Worm (Caenorhabditis elegans) whole organism, L4 larva: ENCODE results near the gene Y4C6B.3.
A peak's percentile ranks its signal among the peaks of the same experiment; 100 is the strongest.

Experiments used
- F10B5.3 ChIP-seq: sonication (generic microtip); optimal IDR thresholded peaks from 2 replicates; lab custom pipeline; 2016; ENCODE audit warnings: mild to moderate bottlenecking, missing genetic modification characterization, missing compliant biosample characterization
- F37D6.2 ChIP-seq: sonication (generic microtip); optimal IDR thresholded peaks from 2 replicates; lab custom pipeline; 2016; ENCODE audit warnings: mild to moderate bottlenecking, missing genetic modification characterization, missing compliant biosample characterization
- F44E2.7 ChIP-seq: fragments of 200-800 bp; sonication (Bioruptor generic); IDR thresholded peaks from 2 replicates; pipeline ENCODE4 v2.1.2; 2022; ENCODE audit warnings: missing genetic modification characterization, missing compliant biosample characterization
- T20F7.1 ChIP-seq: fragments of 200-800 bp; sonication (Bioruptor generic); optimal IDR thresholded peaks from 2 replicates; lab custom pipeline; 2018; ENCODE audit warnings: mild to moderate bottlenecking, missing genetic modification characterization, missing compliant biosample characterization
- T26A8.4 ChIP-seq: fragments of 200-800 bp; sonication (Bioruptor generic); IDR thresholded peaks from 2 replicates; pipeline ENCODE4 v1.3.6; 2022; ENCODE audit warnings: missing genetic modification characterization, missing compliant biosample characterization
- ZK546.5 ChIP-seq, 2 experiments: sonication (generic microtip); optimal IDR thresholded peaks; 2 replicates each; lab custom pipeline; 2017; ENCODE audit warnings: missing biosample characterization in 2 of 2, missing genetic modification characterization in 2 of 2
- aha-1 ChIP-seq: fragments of 150-350 bp; peaks from one replicate; lab custom pipeline; 2014; ENCODE audit warnings: missing biosample characterization, missing genetic modification characterization
- aly-2 ChIP-seq: sonication (generic microtip); optimal IDR thresholded peaks from 2 replicates; lab custom pipeline; 2018; ENCODE audit warnings: missing biosample characterization, missing genetic modification characterization
- ama-1 ChIP-seq: fragments of 150-350 bp; optimal IDR thresholded peaks from 2 replicates; lab custom pipeline; 2014; ENCODE audit warnings: inconsistent platforms, mixed read lengths
- attf-4 ChIP-seq: sonication (generic microtip); optimal IDR thresholded peaks from 3 replicates; lab custom pipeline; 2017; ENCODE audit warnings: missing biosample characterization, missing genetic modification characterization
- ceh-62 ChIP-seq: sonication (generic microtip); optimal IDR thresholded peaks from 2 replicates; lab custom pipeline; 2017; ENCODE audit warnings: missing biosample characterization, missing genetic modification characterization
- ces-1 ChIP-seq: fragments of 150-350 bp; sonication (generic microtip); optimal IDR thresholded peaks from 4 replicates; lab custom pipeline; 2014; ENCODE audit warnings: missing biosample characterization, missing genetic modification reagents, missing genetic modification characterization
- daf-12 ChIP-seq: fragments of 150-350 bp; optimal IDR thresholded peaks from 2 replicates; lab custom pipeline; 2014; ENCODE audit warnings: missing biosample characterization, missing genetic modification reagents, missing genetic modification characterization
- daf-16 ChIP-seq, 3 experiments: sonication (generic microtip); optimal IDR thresholded peaks; 2 replicates each; lab custom pipeline; 2016 to 2017; ENCODE audit warnings: missing genetic modification characterization in 3 of 3, missing genetic modification reagents in 3 of 3, mild to moderate bottlenecking in 2 of 3, missing compliant biosample characterization in 2 of 3, missing biosample characterization in 1 of 3, moderate library complexity in 1 of 3
- daf-19 ChIP-seq: fragments of 200-800 bp; sonication (Bioruptor generic); conservative IDR thresholded peaks from 2 replicates; pipeline ENCODE4 v1.3.6; 2022; ENCODE audit warnings: missing genetic modification characterization, missing compliant biosample characterization
- daf-8 ChIP-seq: fragments of 200-800 bp; sonication (Bioruptor generic); IDR thresholded peaks from 2 replicates; pipeline ENCODE4 v1.3.6; 2022; ENCODE audit warnings: missing genetic modification characterization, missing compliant biosample characterization
- dmd-8 ChIP-seq: fragments of 200-800 bp; sonication (Bioruptor generic); IDR thresholded peaks from 2 replicates; pipeline ENCODE4 v1.3.6; 2022; ENCODE audit warnings: missing genetic modification characterization, missing compliant biosample characterization
- dpl-1 ChIP-seq: fragments of 150-350 bp; optimal IDR thresholded peaks from 2 replicates; lab custom pipeline; 2014; ENCODE audit warnings: missing biosample characterization, missing genetic modification reagents, missing genetic modification characterization
- egl-43 ChIP-seq: fragments of 200-800 bp; sonication (Bioruptor generic); IDR thresholded peaks from 2 replicates; pipeline ENCODE4 v1.3.6; 2022; ENCODE audit warnings: missing genetic modification reagents, missing genetic modification characterization, missing compliant biosample characterization
- fkh-10 ChIP-seq: fragments of 150-350 bp; optimal IDR thresholded peaks from 2 replicates; lab custom pipeline; 2014; ENCODE audit warnings: missing biosample characterization, missing genetic modification reagents, missing genetic modification characterization
- gei-8 ChIP-seq: fragments of 200-800 bp; sonication (Bioruptor generic); optimal IDR thresholded peaks from 2 replicates; lab custom pipeline; 2018; ENCODE audit warnings: mild to moderate bottlenecking, missing genetic modification characterization, missing compliant biosample characterization
- hlh-11 ChIP-seq: fragments of 200-800 bp; sonication (Bioruptor generic); optimal IDR thresholded peaks from 2 replicates; lab custom pipeline; 2018; ENCODE audit warnings: mild to moderate bottlenecking, missing genetic modification characterization, missing compliant biosample characterization
- hlh-30 ChIP-seq: sonication (generic microtip); optimal IDR thresholded peaks from 2 replicates; lab custom pipeline; 2017; ENCODE audit warnings: antibody characterized with exemption, mild to moderate bottlenecking, missing genetic modification characterization, missing compliant biosample characterization; ENCODE audit not compliant: insufficient read depth
- hmg-1.1 ChIP-seq: fragments of 200-800 bp; sonication (Bioruptor generic); IDR thresholded peaks from 2 replicates; pipeline ENCODE4 v1.3.6; 2022; ENCODE audit warnings: missing genetic modification reagents, missing genetic modification characterization, missing compliant biosample characterization
- lin-1 ChIP-seq: fragments of 200-800 bp; sonication (Bioruptor generic); IDR thresholded peaks from 2 replicates; pipeline ENCODE4 v1.3.6; 2022; ENCODE audit warnings: missing genetic modification reagents, missing genetic modification characterization, missing compliant biosample characterization
- lin-38 ChIP-seq: fragments of 200-800 bp; sonication (Bioruptor generic); IDR thresholded peaks from 2 replicates; pipeline ENCODE4 v1.3.6; 2022; ENCODE audit warnings: missing genetic modification reagents, missing genetic modification characterization, missing compliant biosample characterization
- lsy-2 ChIP-seq, 2 experiments: fragments of 150-350 bp in 1 of 2; sonication (generic microtip) in 1 of 2; optimal IDR thresholded peaks; 2 replicates each; lab custom pipeline; 2014 to 2017; ENCODE audit warnings: missing biosample characterization in 2 of 2, missing genetic modification characterization in 2 of 2
- madf-9 ChIP-seq: fragments of 200-800 bp; sonication (Bioruptor generic); conservative IDR thresholded peaks from 2 replicates; pipeline ENCODE4 v1.3.6; 2022; ENCODE audit warnings: missing genetic modification reagents, missing genetic modification characterization, missing compliant biosample characterization
- mdt-29 ChIP-seq: fragments of 200-800 bp; sonication (Bioruptor generic); IDR thresholded peaks from 2 replicates; pipeline ENCODE4 v1.3.6; 2022; ENCODE audit warnings: missing genetic modification reagents, missing genetic modification characterization, missing compliant biosample characterization
- mes-2 ChIP-seq: sonication (generic microtip); optimal IDR thresholded peaks from 2 replicates; lab custom pipeline; 2016; ENCODE audit warnings: missing genotype, mild to moderate bottlenecking, missing genetic modification characterization, missing compliant biosample characterization; ENCODE audit not compliant: poor library complexity, severe bottlenecking
- nhr-10 ChIP-seq: fragments of 150-350 bp; optimal IDR thresholded peaks from 2 replicates; lab custom pipeline; 2014; ENCODE audit warnings: missing biosample characterization, missing genetic modification characterization
- nhr-102 ChIP-seq: sonication (generic microtip); optimal IDR thresholded peaks from 2 replicates; lab custom pipeline; 2016; ENCODE audit warnings: mild to moderate bottlenecking, missing genetic modification characterization, moderate library complexity, missing compliant biosample characterization
- nhr-11 ChIP-seq: fragments of 150-350 bp; optimal IDR thresholded peaks from 2 replicates; lab custom pipeline; 2014; ENCODE audit warnings: missing biosample characterization, missing genetic modification characterization
- nhr-237 ChIP-seq: sonication (generic microtip); optimal IDR thresholded peaks from 2 replicates; lab custom pipeline; 2017; ENCODE audit warnings: missing biosample characterization, missing genetic modification characterization
- nhr-41 ChIP-seq: fragments of 200-800 bp; sonication (Bioruptor generic); IDR thresholded peaks from 2 replicates; pipeline ENCODE4 v1.3.6; 2022; ENCODE audit warnings: missing genetic modification reagents, missing genetic modification characterization, missing compliant biosample characterization
- nhr-42 ChIP-seq: fragments of 200-800 bp; sonication (Bioruptor generic); IDR thresholded peaks from 2 replicates; pipeline ENCODE4 v1.3.6; 2022; ENCODE audit warnings: missing genetic modification characterization, missing compliant biosample characterization
- nhr-48 ChIP-seq: sonication (generic microtip); optimal IDR thresholded peaks from 2 replicates; lab custom pipeline; 2016; ENCODE audit warnings: mild to moderate bottlenecking, missing genetic modification characterization, missing compliant biosample characterization
- nhr-76 ChIP-seq: fragments of 150-350 bp; optimal IDR thresholded peaks from 2 replicates; lab custom pipeline; 2014; ENCODE audit warnings: missing biosample characterization, missing genetic modification characterization
- nhr-77 ChIP-seq: fragments of 150-350 bp; optimal IDR thresholded peaks from 2 replicates; lab custom pipeline; 2014; ENCODE audit warnings: missing biosample characterization, missing genetic modification characterization
- php-3 ChIP-seq: fragments of 200-800 bp; sonication (Bioruptor generic); IDR thresholded peaks from 2 replicates; pipeline ENCODE4 v1.3.6; 2022; ENCODE audit warnings: missing genetic modification reagents, missing genetic modification characterization, missing compliant biosample characterization
- rbr-2 ChIP-seq: sonication (generic microtip); optimal IDR thresholded peaks from 2 replicates; lab custom pipeline; 2016; ENCODE audit warnings: missing genotype, missing genetic modification characterization, missing compliant biosample characterization
- set-16 ChIP-seq: fragments of 200-800 bp; sonication (Bioruptor generic); IDR thresholded peaks from 2 replicates; pipeline ENCODE4 v1.3.6; 2022; ENCODE audit warnings: missing genetic modification reagents, missing genetic modification characterization, missing compliant biosample characterization
- snpc-1.2 ChIP-seq: fragments of 200-800 bp; sonication (Bioruptor generic); IDR thresholded peaks from 2 replicates; pipeline ENCODE4 v1.3.6; 2022; ENCODE audit warnings: missing genetic modification reagents, missing genetic modification characterization, missing compliant biosample characterization
- snpc-4 ChIP-seq: fragments of 150-350 bp; optimal IDR thresholded peaks from 2 replicates; lab custom pipeline; 2014; ENCODE audit warnings: missing biosample characterization, missing genetic modification characterization
- spr-1 ChIP-seq: sonication (generic microtip); optimal IDR thresholded peaks from 2 replicates; lab custom pipeline; 2016; ENCODE audit warnings: mild to moderate bottlenecking, missing genetic modification characterization, missing compliant biosample characterization
- tag-97 ChIP-seq: fragments of 200-800 bp; sonication (Bioruptor generic); IDR thresholded peaks from 2 replicates; pipeline ENCODE4 v1.3.6; 2022; ENCODE audit warnings: missing genetic modification characterization, missing compliant biosample characterization
- tra-1 ChIP-seq: fragments of 200-800 bp; sonication (Bioruptor generic); IDR thresholded peaks from 2 replicates; pipeline ENCODE4 v1.3.6; 2022; ENCODE audit warnings: missing genetic modification reagents, missing genetic modification characterization, missing compliant biosample characterization
- unc-39 ChIP-seq: sonication (generic microtip); optimal IDR thresholded peaks from 2 replicates; lab custom pipeline; 2017; ENCODE audit warnings: missing biosample characterization, missing genetic modification characterization
- unc-62 ChIP-seq, 3 experiments: fragments of 150-350 bp in 1 of 3; sonication (generic microtip); optimal IDR thresholded peaks in 2 of 3; peaks in 1 of 3; 1 replicate in 1 of 3; 2 replicates in 2 of 3; lab custom pipeline; 2014 to 2017; ENCODE audit warnings: missing biosample characterization in 3 of 3, missing genetic modification characterization in 3 of 3, missing genetic modification reagents in 3 of 3, missing genotype in 1 of 3
- vab-7 ChIP-seq: fragments of 200-800 bp; sonication (Bioruptor generic); IDR thresholded peaks from 2 replicates; pipeline ENCODE4 v1.3.6; 2022; ENCODE audit warnings: missing genetic modification reagents, missing genetic modification characterization, missing compliant biosample characterization
- zag-1 ChIP-seq: fragments of 150-350 bp; optimal IDR thresholded peaks from 2 replicates; lab custom pipeline; 2014; ENCODE audit warnings: missing biosample characterization, missing genetic modification characterization
- zfp-2 ChIP-seq: sonication (generic microtip); optimal IDR thresholded peaks from 2 replicates; lab custom pipeline; 2016; ENCODE audit warnings: mild to moderate bottlenecking, missing genetic modification characterization, missing compliant biosample characterization

The Y4C6B.3 gene

ce11 chrIV:5368860-5369259, 36.6 kb downstream of the Y4C6B.3 start:
- TF ChIP-seq nhr-10 (tag; lab: Kevin White, UChicago) (no peak), hlh-30 (tag; lab: Kevin White, UChicago) (peak; percentile 69), php-3 (GFP tag; lab: Robert Waterston, UW) (no peak), snpc-4 (tag; lab: Kevin White, UChicago) (no peak), dmd-8 (GFP tag; lab: Robert Waterston, UW) (no peak), F10B5.3 (tag; lab: Kevin White, UChicago) (no peak), unc-62 (GFP tag; optimal IDR thresholded peaks at IDR 0.05 in 1 of 2; lab: Kevin White, UChicago) (no peak), unc-62 (tag; optimal IDR thresholded peaks at IDR 0.05; lab: Kevin White, UChicago) (no peak), T26A8.4 (GFP tag; lab: Robert Waterston, UW) (0 out of 2 replicates have a peak, but pooled peaks have one; percentile 33), nhr-77 (no peak), T20F7.1 (GFP tag; lab: Kevin White, UChicago) (no peak), lin-1 (GFP tag; lab: Robert Waterston, UW) (0 out of 2 replicates have a peak, but pooled peaks have one; percentile 47), nhr-76 (no peak), egl-43 (GFP tag; lab: Robert Waterston, UW) (no peak), aly-2 (tag; lab: Kevin White, UChicago) (no peak), spr-1 (tag; lab: Kevin White, UChicago) (no peak), nhr-237 (no peak), vab-7 (GFP tag; lab: Robert Waterston, UW) (no peak), nhr-41 (GFP tag; lab: Robert Waterston, UW) (no peak), mes-2 (peak; percentile 67), tra-1 (GFP tag; lab: Robert Waterston, UW) (no peak), tag-97 (no peak), nhr-11 (no peak), hlh-11 (tag; lab: Kevin White, UChicago) (peak; percentile 33), zag-1 (tag; lab: Kevin White, UChicago) (no peak), snpc-1.2 (GFP tag; lab: Robert Waterston, UW) (peak; percentile 49; the same call in 1 of the 2 replicates), attf-4 (tag; lab: Kevin White, UChicago) (no peak), rbr-2 (peak; percentile 41), dpl-1 (GFP tag; lab: Kevin White, UChicago) (peak; percentile 43), ama-1 (lab: Kevin White, UChicago) (peak; percentile 21), F37D6.2 (tag; lab: Kevin White, UChicago) (no peak), lsy-2 (tag; optimal IDR thresholded peaks at IDR 0.05; lab: Kevin White, UChicago) (peak in 1 of 2 experiments; percentile 50), daf-8 (GFP tag; lab: Robert Waterston, UW) (no peak), F44E2.7 (GFP tag; lab: Robert Waterston, UW) (no peak), set-16 (GFP tag; lab: Robert Waterston, UW) (peak; percentile 33; the same call in 1 of the 2 replicates), gei-8 (GFP tag; lab: Kevin White, UChicago) (no peak), nhr-48 (tag; lab: Kevin White, UChicago) (no peak), daf-12 (tag; lab: Kevin White, UChicago) (no peak), daf-19 (GFP tag; lab: Robert Waterston, UW) (no peak), aha-1 (tag; lab: Kevin White, UChicago) (peak; percentile 26), mdt-29 (no peak), ZK546.5 (tag; optimal IDR thresholded peaks at IDR 0.05; lab: Kevin White, UChicago) (no peak), madf-9 (GFP tag; lab: Robert Waterston, UW) (no peak), nhr-102 (no peak), ceh-62 (no peak), unc-39 (tag; lab: Kevin White, UChicago) (no peak), zfp-2 (tag; lab: Kevin White, UChicago) (no peak), daf-16 (GFP tag; optimal IDR thresholded peaks at IDR 0.05; lab: Kevin White, UChicago) (no peak), daf-16 (tag; optimal IDR thresholded peaks at IDR 0.05; lab: Kevin White, UChicago) (peak; percentile 28), ces-1 (no peak), lin-38 (GFP tag; lab: Robert Waterston, UW) (peak; percentile 65), fkh-10 (GFP tag; lab: Kevin White, UChicago) (peak; percentile 43), nhr-42 (no peak), hmg-1.1 (GFP tag; lab: Robert Waterston, UW) (peak; percentile 59; the same call in 1 of the 2 replicates)
